Fruit fly (Drosophila melanogaster): ENCODE measurements around the gene Ir7e.

The Ir7e gene

DNA sequence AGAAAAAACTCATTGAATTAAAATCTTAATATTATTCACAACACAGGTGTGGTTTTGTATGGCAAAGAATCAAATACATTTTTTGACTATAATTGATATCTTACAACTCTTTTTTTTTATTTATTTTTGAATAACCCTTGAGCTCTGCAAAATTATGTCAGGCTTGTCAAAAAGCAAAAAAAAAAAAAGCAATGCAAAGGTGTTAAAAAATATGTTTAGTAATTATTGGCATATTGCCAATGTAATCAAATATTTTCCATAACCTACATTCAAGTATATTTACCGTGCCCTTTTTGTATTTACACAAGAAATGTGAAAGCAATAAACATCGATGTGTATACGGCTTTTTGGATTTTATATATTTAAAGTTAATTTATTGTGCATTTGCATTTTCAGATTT, 7.4 kb downstream of the Ir7e start, which contains the start of gene Ir7c:
Gene Ir7c (plus strand): TSS at position 301 of the 400 bp plus-strand sequence.
- TF ChIP-seq Ada2b (GFP tag; IDR thresholded peaks at IDR 0.05) (no peak), Ptx1 (GFP tag; IDR thresholded peaks at IDR 0.05) (no peak), CG16863 (GFP tag; optimal IDR thresholded peaks at IDR 0.05) (no peak), CG4707 (GFP tag; optimal IDR thresholded peaks at IDR 0.05) (no peak), CG1792 (GFP tag; optimal IDR thresholded peaks at IDR 0.05) (no peak), CTCF (GFP tag; optimal IDR thresholded peaks at IDR 0.05) (no peak), pho (GFP tag; optimal IDR thresholded peaks at IDR 0.05) (no peak), Lpt (GFP tag; optimal IDR thresholded peaks at IDR 0.05) (no peak), CG10209 (GFP tag; optimal IDR thresholded peaks at IDR 0.05) (no peak), jigr1 (GFP tag; IDR thresholded peaks at IDR 0.05) (no peak), Mrtf (GFP tag; IDR thresholded peaks at IDR 0.05) (no peak)

DNA sequence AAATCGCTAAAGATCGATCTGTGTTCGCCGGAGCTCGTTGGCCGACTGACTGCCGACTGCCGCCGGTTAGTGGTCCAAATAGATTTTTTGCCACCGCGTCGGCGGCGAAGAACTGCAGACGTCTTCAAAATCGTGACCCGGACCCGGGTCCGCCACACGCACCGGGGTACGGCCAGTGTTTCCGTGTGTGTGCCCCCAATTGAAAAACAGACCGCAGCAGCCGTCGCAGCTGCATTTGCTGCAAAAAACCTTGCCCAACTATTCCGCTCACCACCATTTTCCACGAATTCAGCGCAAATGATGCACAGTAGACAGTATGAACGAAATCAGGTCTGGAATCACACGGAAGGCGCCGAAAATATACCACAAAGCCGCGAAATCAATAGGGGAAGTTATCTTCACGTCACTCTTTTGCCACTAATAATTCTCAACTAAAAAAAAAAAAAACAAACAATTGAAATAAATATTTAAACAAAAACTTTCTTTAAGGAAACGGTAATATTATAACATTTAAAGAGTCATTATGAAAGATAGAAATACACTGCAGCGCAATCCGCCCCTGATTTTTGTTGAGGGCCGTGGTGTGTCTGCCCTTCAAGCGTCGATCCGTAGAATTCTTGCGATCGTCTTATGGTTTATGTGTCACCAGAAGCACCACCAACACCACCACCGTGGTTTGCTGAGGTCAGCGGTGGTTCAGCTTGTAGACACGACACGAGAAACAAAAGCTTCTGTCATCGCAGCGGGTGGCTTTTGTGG, 8.1 kb downstream of the Ir7e start, which contains the start of gene dec:
Gene dec (minus strand): TSS at position 51 of the 759 bp plus-strand sequence.
- TF ChIP-seq NfI (GFP tag; optimal IDR thresholded peaks at IDR 0.05) (no peak), CG13287 (GFP tag; IDR thresholded peaks at IDR 0.05; ENCODE audit: partially characterized antibody) (no peak), CG2116 (GFP tag; optimal IDR thresholded peaks at IDR 0.05) (no peak), Hand (GFP tag; optimal IDR thresholded peaks at IDR 0.05) (no peak), Fer3 (tag; optimal IDR thresholded peaks at IDR 0.05) (no peak), fu2 (GFP tag; optimal IDR thresholded peaks at IDR 0.05) (no peak), hb (GFP tag; IDR thresholded peaks at IDR 0.05; ENCODE audit: partially characterized antibody) (no peak), sc (optimal IDR thresholded peaks at IDR 0.05) (no peak), sc (GFP tag; optimal IDR thresholded peaks at IDR 0.05) (no peak), ems (GFP tag; optimal IDR thresholded peaks at IDR 0.05) (no peak), maf-S (GFP tag; optimal IDR thresholded peaks at IDR 0.05) (no peak), D19B (GFP tag; optimal IDR thresholded peaks at IDR 0.05) (no peak), CG11696 (GFP tag; IDR thresholded peaks at IDR 0.05) (no peak), bowl (GFP tag; IDR thresholded peaks at IDR 0.05) (no peak)

DNA sequence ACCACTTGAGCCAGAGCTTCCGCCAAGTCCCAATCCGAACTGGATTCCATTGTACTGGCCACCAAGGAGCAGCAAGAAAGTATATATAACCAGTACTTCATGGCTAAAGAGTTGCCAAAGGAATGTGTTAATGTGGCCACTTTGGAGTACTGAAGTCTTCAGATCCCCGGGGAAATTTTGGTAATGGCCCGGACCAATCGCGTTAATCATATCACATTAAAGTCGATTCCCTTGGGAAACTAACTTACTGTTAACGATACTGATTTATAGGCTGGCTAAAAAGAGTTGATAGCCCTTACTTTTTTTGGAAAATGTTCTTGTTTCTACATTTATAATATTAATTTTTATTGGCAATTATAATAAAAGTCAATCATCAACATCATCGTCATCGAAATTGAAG, 14.6 kb downstream of the Ir7e start, which contains the start of gene Ir7b:
Gene Ir7b (minus strand): TSS at position 101 of the 400 bp plus-strand sequence.
- no peak for TF ChIP-seq schlank (tag; optimal IDR thresholded peaks at IDR 0.05)

DNA sequence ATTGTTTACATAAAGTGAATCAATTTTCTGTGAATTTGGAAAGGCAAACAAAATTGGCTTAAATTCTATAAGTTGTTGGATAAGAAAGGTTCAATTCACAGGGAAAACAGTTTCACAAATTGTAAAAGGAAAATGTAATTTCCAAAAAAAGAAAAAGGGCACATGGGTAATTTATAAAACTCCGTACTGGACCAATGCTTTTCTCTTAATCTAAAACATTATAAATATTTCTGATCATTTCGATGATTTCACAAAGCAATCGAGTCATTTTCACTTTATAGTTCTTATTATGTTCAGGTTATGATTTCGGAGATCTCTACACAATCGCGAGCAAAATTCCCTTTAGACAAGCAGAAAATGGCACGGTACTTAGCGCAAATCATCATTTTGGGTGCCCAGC, 23.6 kb downstream of the Ir7e start, which contains the start of gene CG1409:
Gene CG1409 (plus strand): TSS at position 301 of the 400 bp plus-strand sequence.
- TF ChIP-seq HLH4C (GFP tag; IDR thresholded peaks at IDR 0.05; ENCODE audit: partially characterized antibody) = no peak
- TF ChIP-seq CG6654 (GFP tag; optimal IDR thresholded peaks at IDR 0.05) = no peak
- no peak for TF ChIP-seq MBD-R2 (GFP tag; IDR thresholded peaks at IDR 0.05)
- TF ChIP-seq CG10267 (tag; optimal IDR thresholded peaks at IDR 0.05) = no peak
- no peak for TF ChIP-seq vfl (GFP tag; optimal IDR thresholded peaks at IDR 0.05)
- TF ChIP-seq CG15269 (tag; optimal IDR thresholded peaks at IDR 0.05) = no peak
- TF ChIP-seq CG7839 (tag; optimal IDR thresholded peaks at IDR 0.05) = no peak
- no peak for TF ChIP-seq Atf6 (GFP tag; IDR thresholded peaks at IDR 0.05)
- TF ChIP-seq CG18619 (GFP tag; optimal IDR thresholded peaks at IDR 0.05) = no peak
- no peak for TF ChIP-seq tin (GFP tag; optimal IDR thresholded peaks at IDR 0.05)
- no peak for TF ChIP-seq CTCF (GFP tag; optimal IDR thresholded peaks at IDR 0.05)
- no peak for TF ChIP-seq cato (GFP tag; optimal IDR thresholded peaks at IDR 0.05; ENCODE audit: borderline replicate concordance)
- TF ChIP-seq CG4282 (GFP tag; optimal IDR thresholded peaks at IDR 0.05) = no peak
- TF ChIP-seq MESR4 (GFP tag; optimal IDR thresholded peaks at IDR 0.05) = no peak
